Worm (Caenorhabditis elegans) whole organism, L4 larva: Measurements from ENCODE around the gene mdt-9.

ENCODE experiments used
- F44E2.7 ChIP-seq: fragments of 200-800 bp; sonication (Bioruptor generic); IDR thresholded peaks from 2 replicates; pipeline ENCODE4 v2.1.2; 2022; ENCODE audit warnings: missing genetic modification characterization, missing compliant biosample characterization
- T20F7.1 ChIP-seq: fragments of 200-800 bp; sonication (Bioruptor generic); optimal IDR thresholded peaks from 2 replicates; lab custom pipeline; 2018; ENCODE audit warnings: mild to moderate bottlenecking, missing genetic modification characterization, missing compliant biosample characterization
- Y48G9A.11 ChIP-seq: fragments of 200-800 bp; sonication (Bioruptor generic); IDR thresholded peaks from 2 replicates; pipeline ENCODE4 v1.3.6; 2022; ENCODE audit warnings: missing genetic modification reagents, missing genetic modification characterization, missing compliant biosample characterization
- Y5F2A.4 ChIP-seq: fragments of 200-800 bp; sonication (Bioruptor generic); optimal IDR thresholded peaks from 2 replicates; lab custom pipeline; 2018; ENCODE audit warnings: mild to moderate bottlenecking, missing genetic modification characterization, missing compliant biosample characterization
- aha-1 ChIP-seq: fragments of 150-350 bp; peaks from one replicate; lab custom pipeline; 2014; ENCODE audit warnings: missing biosample characterization, missing genetic modification characterization
- ceh-20 ChIP-seq: fragments of 200-800 bp; sonication (Bioruptor generic); IDR thresholded peaks from 2 replicates; pipeline ENCODE4 v1.3.6; 2022; ENCODE audit warnings: missing genetic modification reagents, missing genetic modification characterization, missing compliant biosample characterization
- ceh-62 ChIP-seq: sonication (generic microtip); optimal IDR thresholded peaks from 2 replicates; lab custom pipeline; 2017; ENCODE audit warnings: missing biosample characterization, missing genetic modification characterization
- ceh-82 ChIP-seq: sonication (generic microtip); optimal IDR thresholded peaks from 2 replicates; lab custom pipeline; 2017; ENCODE audit warnings: missing biosample characterization, missing genetic modification characterization
- daf-16 ChIP-seq, 3 experiments: sonication (generic microtip); optimal IDR thresholded peaks; 2 replicates each; lab custom pipeline; 2016 to 2017; ENCODE audit warnings: missing genetic modification characterization in 3 of 3, missing genetic modification reagents in 3 of 3, mild to moderate bottlenecking in 2 of 3, missing compliant biosample characterization in 2 of 3, missing biosample characterization in 1 of 3, moderate library complexity in 1 of 3
- dmd-6 ChIP-seq: fragments of 200-800 bp; sonication (Bioruptor generic); IDR thresholded peaks from 2 replicates; pipeline ENCODE4 v1.3.6; 2022; ENCODE audit warnings: missing genetic modification reagents, missing genetic modification characterization, missing compliant biosample characterization
- dpl-1 ChIP-seq: fragments of 150-350 bp; optimal IDR thresholded peaks from 2 replicates; lab custom pipeline; 2014; ENCODE audit warnings: missing biosample characterization, missing genetic modification reagents, missing genetic modification characterization
- duxl-1 ChIP-seq: sonication (generic microtip); optimal IDR thresholded peaks from 2 replicates; lab custom pipeline; 2016; ENCODE audit warnings: mild to moderate bottlenecking, missing genetic modification characterization, moderate library complexity, missing compliant biosample characterization; ENCODE audit not compliant: poor library complexity
- dve-1 ChIP-seq: sonication (generic microtip); optimal IDR thresholded peaks from 2 replicates; lab custom pipeline; 2017; ENCODE audit warnings: antibody characterized with exemption, mild to moderate bottlenecking, missing genetic modification characterization, missing compliant biosample characterization; ENCODE audit not compliant: insufficient read depth
- egl-43 ChIP-seq: fragments of 200-800 bp; sonication (Bioruptor generic); IDR thresholded peaks from 2 replicates; pipeline ENCODE4 v1.3.6; 2022; ENCODE audit warnings: missing genetic modification reagents, missing genetic modification characterization, missing compliant biosample characterization
- hlh-11 ChIP-seq: fragments of 200-800 bp; sonication (Bioruptor generic); optimal IDR thresholded peaks from 2 replicates; lab custom pipeline; 2018; ENCODE audit warnings: mild to moderate bottlenecking, missing genetic modification characterization, missing compliant biosample characterization
- hlh-30 ChIP-seq: sonication (generic microtip); optimal IDR thresholded peaks from 2 replicates; lab custom pipeline; 2017; ENCODE audit warnings: antibody characterized with exemption, mild to moderate bottlenecking, missing genetic modification characterization, missing compliant biosample characterization; ENCODE audit not compliant: insufficient read depth
- hmg-1.1 ChIP-seq: fragments of 200-800 bp; sonication (Bioruptor generic); IDR thresholded peaks from 2 replicates; pipeline ENCODE4 v1.3.6; 2022; ENCODE audit warnings: missing genetic modification reagents, missing genetic modification characterization, missing compliant biosample characterization
- lin-1 ChIP-seq: fragments of 200-800 bp; sonication (Bioruptor generic); IDR thresholded peaks from 2 replicates; pipeline ENCODE4 v1.3.6; 2022; ENCODE audit warnings: missing genetic modification reagents, missing genetic modification characterization, missing compliant biosample characterization
- lin-13 ChIP-seq: fragments of 150-350 bp; optimal IDR thresholded peaks from 2 replicates; lab custom pipeline; 2014; ENCODE audit warnings: missing biosample characterization, missing genetic modification reagents, missing genetic modification characterization
- lsy-2 ChIP-seq, 2 experiments: fragments of 150-350 bp in 1 of 2; sonication (generic microtip) in 1 of 2; optimal IDR thresholded peaks; 2 replicates each; lab custom pipeline; 2014 to 2017; ENCODE audit warnings: missing biosample characterization in 2 of 2, missing genetic modification characterization in 2 of 2
- mdl-1 ChIP-seq, 2 experiments: fragments of 150-350 bp in 1 of 2; sonication (generic microtip) in 1 of 2; optimal IDR thresholded peaks; 2 replicates each; lab custom pipeline; 2014 to 2017; ENCODE audit warnings: missing biosample characterization in 2 of 2, missing genetic modification characterization in 2 of 2
- mep-1 ChIP-seq: fragments of 150-350 bp; sonication (generic microtip); optimal IDR thresholded peaks from 3 replicates; lab custom pipeline; 2014; ENCODE audit warnings: missing biosample characterization, missing genetic modification characterization
- mes-2 ChIP-seq: sonication (generic microtip); optimal IDR thresholded peaks from 2 replicates; lab custom pipeline; 2016; ENCODE audit warnings: missing genotype, mild to moderate bottlenecking, missing genetic modification characterization, missing compliant biosample characterization; ENCODE audit not compliant: poor library complexity, severe bottlenecking
- mxl-3 ChIP-seq: fragments of 200-800 bp; sonication (Bioruptor generic); optimal IDR thresholded peaks from 2 replicates; lab custom pipeline; 2018; ENCODE audit warnings: mild to moderate bottlenecking, missing genetic modification characterization, missing compliant biosample characterization
- nhr-28 ChIP-seq: fragments of 150-350 bp; optimal IDR thresholded peaks from 2 replicates; lab custom pipeline; 2014; ENCODE audit warnings: missing biosample characterization, missing genetic modification characterization
- nhr-48 ChIP-seq: sonication (generic microtip); optimal IDR thresholded peaks from 2 replicates; lab custom pipeline; 2016; ENCODE audit warnings: mild to moderate bottlenecking, missing genetic modification characterization, missing compliant biosample characterization
- nhr-77 ChIP-seq: fragments of 150-350 bp; optimal IDR thresholded peaks from 2 replicates; lab custom pipeline; 2014; ENCODE audit warnings: missing biosample characterization, missing genetic modification characterization
- pqm-1 ChIP-seq: sonication (generic microtip); optimal IDR thresholded peaks from 2 replicates; lab custom pipeline; 2017; ENCODE audit warnings: missing biosample characterization, missing genetic modification characterization
- rbr-2 ChIP-seq: sonication (generic microtip); optimal IDR thresholded peaks from 2 replicates; lab custom pipeline; 2016; ENCODE audit warnings: missing genotype, missing genetic modification characterization, missing compliant biosample characterization
- tag-97 ChIP-seq: fragments of 200-800 bp; sonication (Bioruptor generic); IDR thresholded peaks from 2 replicates; pipeline ENCODE4 v1.3.6; 2022; ENCODE audit warnings: missing genetic modification characterization, missing compliant biosample characterization
- unc-130 ChIP-seq: sonication (generic microtip); optimal IDR thresholded peaks from 2 replicates; lab custom pipeline; 2016; ENCODE audit warnings: missing genetic modification reagents, missing genetic modification characterization, missing compliant biosample characterization
- unc-62 ChIP-seq, 3 experiments: fragments of 150-350 bp in 1 of 3; sonication (generic microtip); optimal IDR thresholded peaks in 2 of 3; peaks in 1 of 3; 1 replicate in 1 of 3; 2 replicates in 2 of 3; lab custom pipeline; 2014 to 2017; ENCODE audit warnings: missing biosample characterization in 3 of 3, missing genetic modification characterization in 3 of 3, missing genetic modification reagents in 3 of 3, missing genotype in 1 of 3
- zag-1 ChIP-seq: fragments of 150-350 bp; optimal IDR thresholded peaks from 2 replicates; lab custom pipeline; 2014; ENCODE audit warnings: missing biosample characterization, missing genetic modification characterization

The mdt-9 gene

ce11 chrIV:13400456-13401364 lies 14.5 kb downstream of the mdt-9 start, which contains the start of the genes memi-2 and cyp-31A5:
memi-2 (minus strand) TSS chrIV:13400506.
cyp-31A5 (plus strand) TSS chrIV:13401289.
- TF ChIP-seq dpl-1 (GFP tag; lab: Kevin White, UChicago) (no peak), unc-62 (GFP tag; optimal IDR thresholded peaks at IDR 0.05 in 1 of 2; lab: Kevin White, UChicago) (peak in 1 of 2 experiments; percentile 41), unc-62 (tag; optimal IDR thresholded peaks at IDR 0.05; lab: Kevin White, UChicago) (no peak), unc-130 (GFP tag; lab: Kevin White, UChicago) (peak; percentile 19), lin-13 (no peak), mxl-3 (GFP tag; lab: Kevin White, UChicago) (no peak)

DNA sequence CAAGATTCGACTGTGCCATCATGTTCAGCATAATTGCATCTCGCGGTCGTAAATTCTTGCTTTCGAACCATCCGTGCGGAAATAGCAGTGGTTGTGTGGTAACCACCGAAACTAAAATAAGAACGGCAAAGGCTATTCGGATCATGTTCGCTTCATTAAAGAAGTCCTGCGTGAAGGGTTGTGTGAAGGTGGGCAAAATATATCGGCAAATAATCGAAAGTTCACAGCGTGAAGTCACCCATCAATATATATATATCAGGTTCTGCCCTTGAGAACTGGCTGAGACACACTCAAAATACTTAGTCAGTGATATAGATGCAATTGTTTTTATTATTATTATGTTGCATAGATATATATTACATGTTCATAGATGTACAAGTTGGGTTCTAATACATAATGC lies 21.8 kb downstream of the mdt-9 start, which contains the start of gene Y62E10A.19:
Gene Y62E10A.19, minus strand, starts transcription at position 289 of the 400 bp plus-strand sequence.
- TF ChIP-seq tag-97 (GFP tag; lab: Robert Waterston, UW) (no peak), unc-62 (GFP tag; optimal IDR thresholded peaks at IDR 0.05 in 1 of 2; lab: Kevin White, UChicago) (peak in 1 of 2 experiments; percentile 69), unc-62 (tag; optimal IDR thresholded peaks at IDR 0.05; lab: Kevin White, UChicago) (no peak)

- TF ChIP-seq mep-1 (tag; lab: Kevin White, UChicago) (peak; percentile 4), mes-2 (peak; percentile 33), F44E2.7 (GFP tag; lab: Robert Waterston, UW) (no peak), mxl-3 (GFP tag; lab: Kevin White, UChicago) (peak; percentile 71), lsy-2 (tag; optimal IDR thresholded peaks at IDR 0.05; lab: Kevin White, UChicago) (peak in 1 of 2 experiments; percentile 28), hmg-1.1 (GFP tag; lab: Robert Waterston, UW) (peak; percentile 47; the same call in 1 of the 2 replicates), ceh-82 (tag; lab: Kevin White, UChicago) (no peak), duxl-1 (tag; lab: Kevin White, UChicago) (no peak), hlh-30 (tag; lab: Kevin White, UChicago) (peak; percentile 91), ceh-20 (GFP tag; lab: Robert Waterston, UW) (no peak), mdl-1 (tag; optimal IDR thresholded peaks at IDR 0.05; lab: Kevin White, UChicago) (peak in 1 of 2 experiments; percentile 13), dve-1 (tag; lab: Kevin White, UChicago) (peak; percentile 25), daf-16 (GFP tag; optimal IDR thresholded peaks at IDR 0.05; lab: Kevin White, UChicago) (no peak), daf-16 (tag; optimal IDR thresholded peaks at IDR 0.05; lab: Kevin White, UChicago) (peak; percentile 50)
Observed at ce11 chrIV:13412845-13413383, 26.7 kb downstream of the mdt-9 start, which contains the start of gene gcl-1. gcl-1 (minus strand) TSS chrIV:13412895.

DNA sequence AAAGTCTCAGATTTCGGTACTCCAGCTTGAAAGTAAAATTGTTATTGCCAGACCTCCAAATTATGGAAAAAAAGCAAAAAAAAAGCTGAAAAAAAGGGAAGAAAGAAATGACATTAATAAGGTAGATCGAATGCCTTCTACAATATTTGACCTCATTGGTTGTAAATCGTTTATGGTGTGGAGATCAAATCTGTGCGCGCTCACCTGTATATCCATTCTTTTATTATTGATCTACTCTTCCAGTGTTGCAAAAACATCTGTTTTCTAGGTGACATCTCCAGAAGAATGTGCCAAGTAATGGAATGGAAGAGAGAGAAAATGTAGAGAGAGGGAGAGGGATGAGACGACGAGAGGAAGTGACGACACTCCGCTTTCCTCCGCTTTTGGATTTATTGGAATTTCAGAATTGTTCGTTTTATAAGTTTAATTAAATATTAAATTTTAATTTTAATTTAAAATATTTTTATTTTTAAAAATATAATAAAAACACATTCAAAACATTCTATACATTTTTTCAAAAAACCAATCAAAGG lies 29.6 kb downstream of the mdt-9 start, which contains the start of the genes pik-1 and aptf-2:
Gene pik-1, plus strand, starts transcription at position 303 of the 533 bp plus-strand sequence.
Gene aptf-2, minus strand, starts transcription at position 313 of the 533 bp plus-strand sequence.
- no peak for TF ChIP-seq rbr-2 (tag; lab: Kevin White, UChicago)
- TF ChIP-seq T20F7.1 (GFP tag; lab: Kevin White, UChicago), result peak; percentile 61
- peak; percentile 12 for TF ChIP-seq dpl-1 (GFP tag; lab: Kevin White, UChicago)
- TF ChIP-seq lsy-2 (tag; optimal IDR thresholded peaks at IDR 0.05; lab: Kevin White, UChicago), result peak in 1 of 2 experiments; percentile 17
- TF ChIP-seq, all 104 proteins: peak for 3

- TF ChIP-seq nhr-28 (tag; lab: Kevin White, UChicago), result no peak
Observed at ce11 chrIV:13422200-13422599, 36.0 kb downstream of the mdt-9 start, which contains the start of gene nol-9. nol-9 (plus strand) TSS chrIV:13422500.

DNA sequence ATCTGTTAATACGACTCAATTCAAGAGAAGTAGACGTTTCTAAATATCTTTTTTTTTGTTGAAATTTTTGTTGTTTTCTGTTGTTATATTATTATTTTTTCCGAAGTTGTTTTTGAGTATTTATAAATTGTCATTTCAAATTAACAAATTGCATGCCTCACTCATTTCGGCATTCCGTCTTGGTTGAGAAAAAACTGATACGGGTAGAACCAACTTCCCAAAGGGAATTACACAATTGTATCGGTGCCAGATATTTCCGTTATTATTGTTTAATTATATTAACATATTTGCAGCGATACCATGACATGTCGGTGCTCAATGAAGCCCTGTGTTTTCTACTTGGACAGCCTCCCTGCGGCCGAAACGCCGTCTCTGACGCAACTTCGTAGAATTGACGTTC lies 43.1 kb downstream of the mdt-9 start, which contains the start of gene K09B11.4:
Gene K09B11.4, plus strand, starts transcription at position 301 of the 400 bp plus-strand sequence.
- TF ChIP-seq pqm-1 (tag; lab: Kevin White, UChicago) (no peak), hlh-11 (tag; lab: Kevin White, UChicago) (no peak), lin-1 (GFP tag; lab: Robert Waterston, UW) (no peak), nhr-77 (no peak), zag-1 (tag; lab: Kevin White, UChicago) (no peak), ceh-62 (no peak), dmd-6 (no peak), Y48G9A.11 (GFP tag; lab: Robert Waterston, UW) (no peak), Y5F2A.4 (GFP tag; lab: Kevin White, UChicago) (no peak), aha-1 (tag; lab: Kevin White, UChicago) (no peak), hlh-30 (tag; lab: Kevin White, UChicago) (no peak), nhr-48 (no peak), egl-43 (GFP tag; lab: Robert Waterston, UW) (no peak)
- TF ChIP-seq, all 104 proteins: peak for 0
